Fruit fly (Drosophila melanogaster) whole organism, embryonic: ENCODE measurements around the gene Rh4.

Experiments
- Ada2b ChIP-seq: fragments of 200-800 bp; sonication (Bioruptor generic); IDR thresholded peaks from 2 replicates; pipeline ENCODE4 v1.3.6; 2022; ENCODE audit warnings: missing biosample characterization, missing genetic modification characterization
- Atf3 ChIP-seq: fragments of 200-800 bp; sonication (Bioruptor generic); optimal IDR thresholded peaks from 3 replicates; lab custom pipeline; 2016; ENCODE audit warnings: missing biosample characterization, missing genetic modification characterization
- CG14014 ChIP-seq: fragments of 200-800 bp; sonication (Bioruptor generic); IDR thresholded peaks from 2 replicates; pipeline ENCODE4 v1.3.6; 2022; ENCODE audit warnings: missing biosample characterization, missing genetic modification characterization
- CG14667 ChIP-seq: fragments of 200-800 bp; sonication (Bioruptor generic); IDR thresholded peaks from 2 replicates; pipeline ENCODE4 v1.3.6; 2022; ENCODE audit warnings: missing biosample characterization, missing genetic modification characterization
- CG15073 ChIP-seq: fragments of 200-800 bp; sonication (Bioruptor generic); optimal IDR thresholded peaks from 2 replicates; lab custom pipeline; 2016; ENCODE audit warnings: missing biosample characterization, missing genetic modification characterization
- CG1529 ChIP-seq: fragments of 200-800 bp; sonication (Bioruptor generic); optimal IDR thresholded peaks from 3 replicates; lab custom pipeline; 2018; ENCODE audit warnings: missing biosample characterization, missing genetic modification characterization
- CG15479 ChIP-seq: fragments of 200-800 bp; sonication (Bioruptor generic); optimal IDR thresholded peaks from 3 replicates; lab custom pipeline; 2019; ENCODE audit warnings: missing biosample characterization, mild to moderate bottlenecking, missing genetic modification characterization, moderate library complexity
- CG17802 ChIP-seq: fragments of 200-800 bp; sonication (Bioruptor generic); optimal IDR thresholded peaks from 2 replicates; lab custom pipeline; 2018; ENCODE audit warnings: missing biosample characterization, mild to moderate bottlenecking, missing genetic modification characterization, moderate library complexity
- CG2678 ChIP-seq: fragments of 200-800 bp; sonication (Bioruptor generic); optimal IDR thresholded peaks from 3 replicates; lab custom pipeline; 2019; ENCODE audit warnings: missing biosample characterization, mild to moderate bottlenecking, missing genetic modification characterization, moderate library complexity
- CG31224 ChIP-seq: fragments of 200-800 bp; sonication (Bioruptor generic); IDR thresholded peaks from 2 replicates; pipeline ENCODE4 v1.3.6; 2022; ENCODE audit warnings: missing biosample characterization, missing genetic modification characterization
- CG3726 ChIP-seq: fragments of 200-800 bp; sonication (Bioruptor generic); IDR thresholded peaks from 3 replicates; pipeline ENCODE4, ENCODE4 v1.3.6; 2022; ENCODE audit warnings: missing biosample characterization, missing genetic modification characterization
- CG4424 ChIP-seq: fragments of 200-800 bp; sonication (Bioruptor generic); optimal IDR thresholded peaks from 3 replicates; lab custom pipeline; 2016; ENCODE audit warnings: missing biosample characterization, missing genetic modification characterization
- CG4820 ChIP-seq: fragments of 200-800 bp; sonication (Bioruptor generic); optimal IDR thresholded peaks from 3 replicates; lab custom pipeline; 2016; ENCODE audit warnings: missing biosample characterization, missing genetic modification characterization
- CG6689 ChIP-seq: fragments of 200-800 bp; sonication (Bioruptor generic); IDR thresholded peaks from 2 replicates; pipeline ENCODE4 v1.3.6; 2022; ENCODE audit warnings: missing biosample characterization, missing genetic modification characterization
- CG7745 ChIP-seq: fragments of 200-800 bp; sonication (Bioruptor generic); optimal IDR thresholded peaks from 2 replicates; lab custom pipeline; 2018; ENCODE audit warnings: missing biosample characterization, mild to moderate bottlenecking, missing genetic modification characterization, moderate library complexity
- CG9437 ChIP-seq: fragments of 200-800 bp; sonication (Bioruptor generic); optimal IDR thresholded peaks from 2 replicates; lab custom pipeline; 2018; ENCODE audit warnings: missing biosample characterization, mild to moderate bottlenecking, missing genetic modification characterization
- CG9817 ChIP-seq: fragments of 200-800 bp; sonication (Bioruptor generic); optimal IDR thresholded peaks from 2 replicates; lab custom pipeline; 2018; ENCODE audit warnings: missing biosample characterization, mild to moderate bottlenecking, missing genetic modification characterization, moderate library complexity
- Chrac-16 ChIP-seq: fragments of 200-800 bp; sonication (Bioruptor generic); optimal IDR thresholded peaks from 3 replicates; lab custom pipeline; 2016; ENCODE audit warnings: missing biosample characterization, missing genetic modification characterization
- Dek ChIP-seq: fragments of 200-800 bp; sonication (Bioruptor generic); optimal IDR thresholded peaks from 3 replicates; lab custom pipeline; 2019; ENCODE audit warnings: missing biosample characterization, mild to moderate bottlenecking, missing genetic modification characterization, moderate library complexity
- Fer2 ChIP-seq: fragments of 200-800 bp; sonication (Bioruptor generic); optimal IDR thresholded peaks from 2 replicates; lab custom pipeline; 2018; ENCODE audit warnings: missing biosample characterization, mild to moderate bottlenecking, missing genetic modification characterization, moderate library complexity
- HLH3B ChIP-seq: fragments of 200-800 bp; sonication (Bioruptor generic); IDR thresholded peaks from 2 replicates; pipeline ENCODE4 v1.3.6; 2022; ENCODE audit warnings: missing biosample characterization, missing genetic modification characterization
- HLHmδ ChIP-seq: fragments of 200-800 bp; sonication (Bioruptor generic); optimal IDR thresholded peaks from 2 replicates; lab custom pipeline; 2018; ENCODE audit warnings: missing biosample characterization, mild to moderate bottlenecking, missing genetic modification characterization, moderate library complexity
- MTF-1 ChIP-seq: fragments of 200-800 bp; sonication (Bioruptor generic); optimal IDR thresholded peaks from 2 replicates; lab custom pipeline; 2018; ENCODE audit warnings: missing biosample characterization, mild to moderate bottlenecking, missing genetic modification characterization, borderline replicate concordance
- Max ChIP-seq: fragments of 200-800 bp; sonication (Bioruptor generic); optimal IDR thresholded peaks from 2 replicates; lab custom pipeline; 2016; ENCODE audit warnings: missing biosample characterization, mild to moderate bottlenecking, missing genetic modification characterization
- Mes4 ChIP-seq: fragments of 200-800 bp; sonication (Bioruptor generic); optimal IDR thresholded peaks from 2 replicates; lab custom pipeline; 2016; ENCODE audit warnings: missing biosample characterization, missing genetic modification characterization
- NC2α ChIP-seq: fragments of 200-800 bp; sonication (Bioruptor generic); optimal IDR thresholded peaks from 2 replicates; lab custom pipeline; 2016; ENCODE audit warnings: missing biosample characterization, missing genetic modification characterization
- Oaz ChIP-seq: fragments of 200-800 bp; sonication (Bioruptor generic); IDR thresholded peaks from 2 replicates; pipeline ENCODE4 v1.3.6; 2022; ENCODE audit warnings: missing biosample characterization, missing genetic modification characterization
- Rfx ChIP-seq: fragments of 200-800 bp; sonication (Bioruptor generic); IDR thresholded peaks from 2 replicates; pipeline ENCODE4 v1.3.6; 2022; ENCODE audit warnings: missing biosample characterization, missing genetic modification characterization
- Tbp ChIP-seq: fragments of >200 bp; optimal IDR thresholded peaks from 2 replicates; lab custom pipeline; 2018; ENCODE audit warnings: missing biosample characterization, missing genetic modification characterization
- Trl ChIP-seq, 3 experiments: fragments of >200 bp in 2 of 3; fragments of 200-800 bp in 1 of 3; sonication (Bioruptor generic) in 1 of 3; optimal IDR thresholded peaks; 2 replicates in 1 of 3; 3 replicates in 2 of 3; lab custom pipeline; 2016 to 2017; ENCODE audit warnings: missing biosample characterization in 1 of 3, missing genetic modification characterization in 1 of 3
- Vsx1 ChIP-seq: fragments of 200-800 bp; sonication (Bioruptor generic); optimal IDR thresholded peaks from 2 replicates; lab custom pipeline; 2017; ENCODE audit warnings: missing biosample characterization, mild to moderate bottlenecking, missing genetic modification characterization, missing genetic modification reagents
- ap ChIP-seq: fragments of 200-800 bp; sonication (Bioruptor generic); IDR thresholded peaks from 2 replicates; pipeline ENCODE4 v1.3.6; 2022; ENCODE audit warnings: missing biosample characterization, missing genetic modification characterization
- bsh ChIP-seq, 2 experiments: fragments of 200-800 bp; sonication (Bioruptor generic); optimal IDR thresholded peaks; 2 replicates each; lab custom pipeline; 2017 to 2018; ENCODE audit warnings: mild to moderate bottlenecking in 2 of 2, missing biosample characterization in 2 of 2, missing genetic modification characterization in 2 of 2, moderate library complexity in 1 of 2
- chm ChIP-seq: fragments of 200-800 bp; sonication (Bioruptor generic); IDR thresholded peaks from 2 replicates; pipeline ENCODE4 v1.3.6; 2022; ENCODE audit warnings: missing biosample characterization, missing genetic modification characterization
- da ChIP-seq: fragments of 200-800 bp; sonication (Bioruptor generic); optimal IDR thresholded peaks from 2 replicates; lab custom pipeline; 2016; ENCODE audit warnings: missing biosample characterization, missing genetic modification characterization
- dimm ChIP-seq: fragments of 200-800 bp; sonication (Bioruptor generic); IDR thresholded peaks from 2 replicates; pipeline ENCODE4 v1.3.6; 2022; ENCODE audit warnings: missing biosample characterization, missing genetic modification characterization
- eve ChIP-seq, 2 experiments: fragments of >200 bp; optimal IDR thresholded peaks; 2 replicates each; lab custom pipeline; 2017; ENCODE audit warnings: missing biosample characterization in 2 of 2, missing genetic modification characterization in 2 of 2
- fd102C ChIP-seq: fragments of 200-800 bp; sonication (Bioruptor generic); optimal IDR thresholded peaks from 2 replicates; lab custom pipeline; 2018; ENCODE audit warnings: missing biosample characterization, mild to moderate bottlenecking, missing genetic modification characterization, moderate library complexity
- fd96Cb ChIP-seq: fragments of 200-800 bp; sonication (Bioruptor generic); optimal IDR thresholded peaks from 2 replicates; lab custom pipeline; 2018; ENCODE audit warnings: missing biosample characterization, mild to moderate bottlenecking, missing genetic modification characterization, moderate library complexity
- gce ChIP-seq: fragments of 200-800 bp; sonication (Bioruptor generic); IDR thresholded peaks from 3 replicates; pipeline ENCODE4 v1.3.6; 2022; ENCODE audit warnings: missing biosample characterization, missing genetic modification characterization
- inv ChIP-seq: fragments of 200-800 bp; sonication (Bioruptor generic); IDR thresholded peaks from 2 replicates; pipeline ENCODE4 v1.3.6; 2022; ENCODE audit warnings: missing biosample characterization, missing genetic modification characterization; ENCODE audit not compliant: partially characterized antibody
- lov ChIP-seq, 2 experiments: fragments of 200-800 bp in 1 of 2; fragments of >200 bp in 1 of 2; sonication (Bioruptor generic) in 1 of 2; IDR thresholded peaks in 1 of 2; optimal IDR thresholded peaks in 1 of 2; 2 replicates in 1 of 2; 3 replicates in 1 of 2; pipeline versions ENCODE4 v1.3.6 to Lab custom; 2017 to 2022; ENCODE audit warnings: missing biosample characterization in 1 of 2, missing genetic modification characterization in 1 of 2
- mam ChIP-seq: fragments of 200-800 bp; sonication (Bioruptor generic); optimal IDR thresholded peaks from 3 replicates; lab custom pipeline; 2016; ENCODE audit warnings: missing biosample characterization, missing genetic modification characterization
- prd ChIP-seq, 3 experiments: fragments of >200 bp in 2 of 3; fragments of 200-800 bp in 1 of 3; sonication (Bioruptor generic) in 1 of 3; optimal IDR thresholded peaks in 2 of 3; IDR thresholded peaks in 1 of 3; 2 replicates in 2 of 3; 3 replicates in 1 of 3; pipeline versions ENCODE4 v1.3.6 to Lab custom; 2017 to 2022; ENCODE audit warnings: missing biosample characterization in 1 of 3, missing genetic modification characterization in 1 of 3
- slp2 ChIP-seq: fragments of 200-800 bp; sonication (Bioruptor generic); optimal IDR thresholded peaks from 2 replicates; lab custom pipeline; 2016; ENCODE audit warnings: missing biosample characterization, missing genetic modification characterization
- sug ChIP-seq: fragments of 200-800 bp; optimal IDR thresholded peaks from 2 replicates; lab custom pipeline; 2019; ENCODE audit warnings: missing biosample characterization, mild to moderate bottlenecking, missing genetic modification characterization, moderate library complexity
- vvl ChIP-seq: fragments of 200-800 bp; sonication (Bioruptor generic); IDR thresholded peaks from 2 replicates; pipeline ENCODE4 v1.3.6; 2022; ENCODE audit warnings: missing biosample characterization, missing genetic modification characterization
- yki ChIP-seq: fragments of >200 bp; optimal IDR thresholded peaks from 3 replicates; lab custom pipeline; 2018
- z ChIP-seq: fragments of 200-800 bp; sonication (Bioruptor generic); IDR thresholded peaks from 3 replicates; pipeline ENCODE4 v1.3.6; 2022; ENCODE audit warnings: missing biosample characterization, missing genetic modification characterization
- zen ChIP-seq: fragments of 200-800 bp; sonication (Bioruptor generic); optimal IDR thresholded peaks from 3 replicates; lab custom pipeline; 2018; ENCODE audit warnings: missing biosample characterization, mild to moderate bottlenecking, missing genetic modification characterization, moderate library complexity

Gene Rh4

DNA sequence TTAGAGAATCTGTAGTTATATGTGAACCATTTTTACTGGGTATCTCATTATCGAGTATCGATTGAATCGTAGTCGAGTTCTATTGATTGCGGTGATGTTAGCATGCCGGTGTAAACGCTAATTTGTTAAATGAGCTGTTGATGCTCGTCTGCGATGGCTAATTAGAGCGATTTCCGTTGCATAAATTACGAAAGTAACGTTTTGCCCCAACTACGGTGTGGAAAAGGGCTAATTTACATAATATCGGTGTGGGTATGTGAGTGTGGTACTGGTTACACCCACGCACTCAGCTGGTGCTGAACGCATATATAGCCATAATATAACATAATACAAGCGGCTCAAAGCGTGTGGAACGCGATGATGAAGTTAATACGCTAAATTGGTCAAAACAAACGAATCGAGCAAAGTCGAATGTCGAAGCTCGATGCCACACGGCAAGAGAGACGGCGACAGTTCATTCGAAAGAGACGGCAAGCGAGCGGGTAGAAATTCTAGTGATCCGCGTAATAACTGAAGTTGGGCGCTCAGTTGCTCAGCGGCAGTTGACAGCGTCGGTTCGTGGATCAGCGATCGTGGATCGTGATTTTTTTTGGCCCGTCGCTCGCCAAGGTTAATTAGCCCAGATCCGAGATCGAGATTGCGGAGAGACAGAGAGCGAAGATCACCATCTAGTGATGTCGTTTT is 14.6 kb upstream of the Rh4 start, which contains the start of gene CG32170 (continued):
- TF ChIP-seq Trl (optimal IDR thresholded peaks at IDR 0.05; lab: Kevin White, UChicago): peak in 1 of 2 experiments; percentile 11
- TF ChIP-seq Trl (GFP tag; optimal IDR thresholded peaks at IDR 0.05; lab: Kevin White, UChicago): no peak
- no peak for TF ChIP-seq Ada2b (GFP tag; lab: Robert Waterston, UW)
- no peak for TF ChIP-seq CG1529 (GFP tag; lab: Kevin White, UChicago)
- no peak for TF ChIP-seq inv (GFP tag; lab: Robert Waterston, UW)
- TF ChIP-seq mam: no peak
- TF ChIP-seq Max (GFP tag; lab: Kevin White, UChicago): no peak
- TF ChIP-seq sug: no peak
- no peak for TF ChIP-seq Tbp (GFP tag; lab: Kevin White, UChicago)
- no peak for TF ChIP-seq HLHmδ
- TF ChIP-seq CG6689 (GFP tag; lab: Robert Waterston, UW): no peak
- TF ChIP-seq fd102C (GFP tag; lab: Kevin White, UChicago): no peak
- TF ChIP-seq Vsx1 (GFP tag; lab: Kevin White, UChicago): peak; percentile 68
- no peak for TF ChIP-seq Mes4 (GFP tag; lab: Kevin White, UChicago)
- no peak for TF ChIP-seq da
- TF ChIP-seq Fer2 (tag; lab: Kevin White, UChicago): no peak
- no peak for TF ChIP-seq CG4820 (GFP tag; lab: Kevin White, UChicago)
- TF ChIP-seq CG2678 (tag; lab: Kevin White, UChicago): no peak
- no peak for TF ChIP-seq CG3726 (GFP tag; lab: Robert Waterston, UW)
- no peak for TF ChIP-seq HLH3B (GFP tag; lab: Robert Waterston, UW)
- no peak for TF ChIP-seq CG14014 (GFP tag; lab: Robert Waterston, UW)
- TF ChIP-seq CG17802 (tag; lab: Kevin White, UChicago): no peak
- TF ChIP-seq yki (lab: Kevin White, UChicago): no peak
- no peak for TF ChIP-seq CG15073 (GFP tag; lab: Kevin White, UChicago)
- no peak for TF ChIP-seq CG15479 (GFP tag; lab: Kevin White, UChicago)
- TF ChIP-seq ap: no peak
- peak; percentile 84 for TF ChIP-seq vvl (GFP tag; lab: Robert Waterston, UW)
- TF ChIP-seq CG9817 (tag; lab: Kevin White, UChicago): no peak
- TF ChIP-seq z (GFP tag; lab: Robert Waterston, UW): no peak
- TF ChIP-seq CG7745 (tag; lab: Kevin White, UChicago): no peak
- TF ChIP-seq Dek (tag; lab: Kevin White, UChicago): no peak
- TF ChIP-seq lov (optimal IDR thresholded peaks at IDR 0.05; lab: Kevin White, UChicago): no peak
- no peak for TF ChIP-seq lov (GFP tag; IDR thresholded peaks at IDR 0.05; lab: Robert Waterston, UW)
- no peak for TF ChIP-seq CG9437 (GFP tag; lab: Kevin White, UChicago)
- TF ChIP-seq zen (tag; lab: Kevin White, UChicago): no peak
- TF ChIP-seq dimm (GFP tag; lab: Robert Waterston, UW): no peak
- no peak for TF ChIP-seq fd96Cb (tag; lab: Kevin White, UChicago)
- TF ChIP-seq Rfx (GFP tag; lab: Robert Waterston, UW): no peak
- no peak; the same call in 2 of the 3 replicates for TF ChIP-seq gce
- no peak for TF ChIP-seq prd (optimal IDR thresholded peaks at IDR 0.05; lab: Kevin White, UChicago)
- TF ChIP-seq prd (GFP tag; IDR thresholded peaks at IDR 0.05; lab: Robert Waterston, UW): no peak
- TF ChIP-seq CG14667 (GFP tag; lab: Robert Waterston, UW): no peak
- TF ChIP-seq Chrac-16 (GFP tag; lab: Kevin White, UChicago): no peak
- TF ChIP-seq CG4424 (GFP tag; lab: Kevin White, UChicago): no peak
- no peak for TF ChIP-seq NC2α (GFP tag; lab: Kevin White, UChicago)
- TF ChIP-seq CG31224: peak; percentile 78
- no peak for TF ChIP-seq Atf3 (GFP tag; lab: Kevin White, UChicago)
- TF ChIP-seq MTF-1 (GFP tag; lab: Kevin White, UChicago): no peak
- TF ChIP-seq bsh (GFP tag; optimal IDR thresholded peaks at IDR 0.05; lab: Kevin White, UChicago): no peak
- no peak for TF ChIP-seq eve (GFP tag; optimal IDR thresholded peaks at IDR 0.05; lab: Kevin White, UChicago)
- TF ChIP-seq slp2 (GFP tag; lab: Kevin White, UChicago): no peak
- no peak for TF ChIP-seq chm
- TF ChIP-seq Oaz (GFP tag; lab: Robert Waterston, UW): no peak
